Worm (Caenorhabditis elegans): Measurements from ENCODE around the gene sru-19.

sru-19 gene

DNA sequence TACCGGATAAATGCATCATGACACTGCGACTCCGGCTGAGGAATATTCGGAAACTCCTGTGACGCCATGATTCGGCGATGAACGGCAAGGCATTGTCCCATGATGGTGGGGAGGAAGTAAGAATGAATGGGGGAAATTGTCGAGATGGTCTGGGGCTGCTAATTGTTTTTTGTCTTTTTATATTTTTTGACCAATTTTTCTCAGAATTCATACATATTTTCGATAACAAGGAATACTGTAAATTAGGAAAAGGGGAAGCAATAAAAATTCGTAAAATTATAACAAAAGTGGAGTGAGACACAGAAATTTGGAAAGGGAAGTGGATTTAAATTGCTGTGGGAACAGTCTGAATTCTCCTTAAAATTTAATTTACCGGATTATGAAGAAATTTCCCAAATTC is 27.1 kb downstream of the sru-19 start, which contains the start of gene eak-4:
TSS of gene eak-4 (minus strand) at position 101 of the 400 bp plus-strand sequence.
- TF ChIP-seq egrh-3 (GFP tag; IDR thresholded peaks at IDR 0.05) (no peak), tbp1 (GFP tag; optimal IDR thresholded peaks at IDR 0.05) (no peak), unc-130 (GFP tag; optimal IDR thresholded peaks at IDR 0.05) (no peak), F10E7.11 (tag; optimal IDR thresholded peaks at IDR 0.05) (no peak), rcor-1 (GFP tag; IDR thresholded peaks at IDR 0.05) (no peak), K11D2.4 (GFP tag; IDR thresholded peaks at IDR 0.05) (no peak), egl-18 (GFP tag; IDR thresholded peaks at IDR 0.05) (no peak), dox-1 (GFP tag; IDR thresholded peaks at IDR 0.05) (no peak), D2030.7 (GFP tag; IDR thresholded peaks at IDR 0.05) (no peak), snpc-3.4 (tag; optimal IDR thresholded peaks at IDR 0.05) (no peak), hmg-1.2 (GFP tag; IDR thresholded peaks at IDR 0.05) (no peak), akir-1 (GFP tag; optimal IDR thresholded peaks at IDR 0.05) (no peak), lsy-27 (tag; optimal IDR thresholded peaks at IDR 0.05; ENCODE audit: borderline replicate concordance, insufficient read depth) (no peak), F22D6.2 (tag; optimal IDR thresholded peaks at IDR 0.05) (no peak), ama-1 (optimal IDR thresholded peaks at IDR 0.05) (no peak), ama-1 (GFP tag; optimal IDR thresholded peaks at IDR 0.05) (no peak), K12H6.12 (tag; optimal IDR thresholded peaks at IDR 0.05) (no peak), dpl-1 (GFP tag; optimal IDR thresholded peaks at IDR 0.05) (no peak), hlh-12 (tag; optimal IDR thresholded peaks at IDR 0.05) (no peak), nfya-2 (GFP tag; IDR thresholded peaks at IDR 0.05) (no peak)

DNA sequence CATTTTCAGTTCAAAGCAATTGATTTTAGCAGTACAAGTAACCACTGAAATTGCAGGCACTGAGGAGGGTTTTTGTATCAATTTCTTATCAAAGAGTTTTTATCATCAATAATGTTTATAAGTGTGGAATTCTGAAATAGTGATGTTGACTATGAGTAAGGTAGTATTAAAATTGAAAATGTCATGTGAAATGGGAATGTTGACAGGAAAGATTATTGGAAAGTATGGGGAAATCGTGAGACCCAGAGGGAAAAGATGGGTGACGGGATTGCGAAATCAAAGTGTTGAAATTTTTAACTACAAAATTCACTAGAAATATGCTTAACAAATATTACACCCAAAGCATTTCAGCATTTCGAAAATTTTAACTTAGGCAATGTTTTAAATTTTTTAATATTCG is 28.9 kb downstream of the sru-19 start, which contains the start of gene F53B2.8:
TSS of gene F53B2.8 (minus strand) at position 180 of the 400 bp plus-strand sequence.
- TF ChIP-seq nhr-80 (tag; optimal IDR thresholded peaks at IDR 0.05) = peak; percentile 91
- TF ChIP-seq attf-5 (GFP tag; optimal IDR thresholded peaks at IDR 0.05) = peak; percentile 84
- no peak for TF ChIP-seq Y53F4B.3 (GFP tag; IDR thresholded peaks at IDR 0.05)
- no peak for TF ChIP-seq let-607 (tag; optimal IDR thresholded peaks at IDR 0.05)
- TF ChIP-seq pha-4 (tag; optimal IDR thresholded peaks at IDR 0.05) = peak; percentile 85
- 0 out of 2 replicates have a peak, but pooled peaks have one; percentile 35 for TF ChIP-seq Y56A3A.18 (GFP tag; IDR thresholded peaks at IDR 0.05)
- TF ChIP-seq hlh-26 (GFP tag; conservative IDR thresholded peaks at IDR 0.05) = no peak
- no peak for TF ChIP-seq aptf-3 (GFP tag; IDR thresholded peaks at IDR 0.05)
- TF ChIP-seq unc-62 (GFP tag; optimal IDR thresholded peaks at IDR 0.05) = peak; percentile 83
- peak; percentile 98 for TF ChIP-seq cebp-1 (GFP tag; IDR thresholded peaks at IDR 0.05)
- peak; percentile 99 for TF ChIP-seq cebp-1 (tag; optimal IDR thresholded peaks at IDR 0.05)
- TF ChIP-seq atf-7 (tag; optimal IDR thresholded peaks at IDR 0.05) = peak; percentile 19

DNA sequence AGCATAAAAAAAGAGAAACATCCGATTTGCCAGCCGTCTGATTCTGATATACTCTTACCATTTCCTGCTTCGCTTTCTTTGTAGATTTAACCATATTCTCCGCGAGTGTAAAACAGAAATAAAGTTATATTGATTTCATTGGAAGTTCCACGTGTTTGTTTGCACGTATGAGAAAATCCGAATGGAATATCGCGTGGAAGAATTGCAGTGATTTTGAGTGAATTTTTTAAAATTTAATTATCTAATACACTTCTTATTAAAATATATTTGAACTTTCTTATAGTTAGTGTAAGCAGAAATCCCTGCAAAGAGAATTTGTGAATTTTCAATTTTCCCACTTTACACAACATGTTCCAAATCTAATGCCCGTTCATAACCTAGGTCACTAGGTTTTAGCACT is 32.7 kb downstream of the sru-19 start, which contains the start of gene F53B2.5:
TSS of gene F53B2.5 (minus strand) at position 101 of the 400 bp plus-strand sequence.
- no peak for TF ChIP-seq ztf-18 (tag; optimal IDR thresholded peaks at IDR 0.05)
- no peak for TF ChIP-seq F37B4.10 (GFP tag; IDR thresholded peaks at IDR 0.05)
- no peak for TF ChIP-seq rcor-1 (GFP tag; IDR thresholded peaks at IDR 0.05)
- no peak for TF ChIP-seq chd-7 (tag; optimal IDR thresholded peaks at IDR 0.05)
- TF ChIP-seq ceh-100 (GFP tag; IDR thresholded peaks at IDR 0.05) = no peak
- no peak for TF ChIP-seq C17E4.6 (GFP tag; IDR thresholded peaks at IDR 0.05)
- TF ChIP-seq B0035.1 (tag; optimal IDR thresholded peaks at IDR 0.05) = no peak
- no peak for TF ChIP-seq xnd-1 (tag; optimal IDR thresholded peaks at IDR 0.05)
- TF ChIP-seq attf-3 (GFP tag; conservative IDR thresholded peaks at IDR 0.05) = no peak
- no peak for TF ChIP-seq ceh-91 (GFP tag; IDR thresholded peaks at IDR 0.05)
- TF ChIP-seq bed-2 (GFP tag; IDR thresholded peaks at IDR 0.05) = no peak
- TF ChIP-seq mes-4 (tag; optimal IDR thresholded peaks at IDR 0.05) = no peak
- no peak for TF ChIP-seq K11D2.4 (GFP tag; IDR thresholded peaks at IDR 0.05)
- TF ChIP-seq ccch-3 (GFP tag; optimal IDR thresholded peaks at IDR 0.05) = no peak
- TF ChIP-seq hsf-1 (GFP tag; IDR thresholded peaks at IDR 0.05) = no peak
- TF ChIP-seq ceh-79 (tag; optimal IDR thresholded peaks at IDR 0.05) = no peak

Measured in whole organism, young adult.